Worm (Caenorhabditis elegans) whole organism, young adult: ENCODE results near the gene F46G11.2.

ENCODE experiments used
- F10E7.11 ChIP-seq: sonication (generic microtip); optimal IDR thresholded peaks from 2 replicates; lab custom pipeline; 2017; ENCODE audit warnings: mild to moderate bottlenecking, missing genetic modification characterization, moderate library complexity, missing compliant biosample characterization
- F22D6.2 ChIP-seq: sonication (generic microtip); optimal IDR thresholded peaks from 2 replicates; lab custom pipeline; 2016; ENCODE audit warnings: mild to moderate bottlenecking, missing genetic modification characterization, missing compliant biosample characterization
- F23B12.7 ChIP-seq: sonication (generic microtip); optimal IDR thresholded peaks from 2 replicates; lab custom pipeline; 2017; ENCODE audit warnings: missing genetic modification characterization, mild to moderate bottlenecking, missing compliant biosample characterization, antibody characterized with exemption, moderate library complexity; ENCODE audit not compliant: insufficient read depth
- F39B2.1 ChIP-seq: fragments of 200-800 bp; sonication (Bioruptor generic); IDR thresholded peaks from 2 replicates; pipeline ENCODE4 v1.3.6; 2022; ENCODE audit warnings: missing genetic modification reagents, missing genetic modification characterization, missing compliant biosample characterization
- F57A8.1 ChIP-seq: fragments of 200-800 bp; sonication (Bioruptor generic); optimal IDR thresholded peaks from 2 replicates; lab custom pipeline; 2018; ENCODE audit warnings: mild to moderate bottlenecking, missing genetic modification characterization, moderate library complexity, missing compliant biosample characterization
- F57C9.4 ChIP-seq: sonication (generic microtip); optimal IDR thresholded peaks from 2 replicates; lab custom pipeline; 2017; ENCODE audit warnings: mild to moderate bottlenecking, missing genetic modification characterization, missing compliant biosample characterization
- K12H6.12 ChIP-seq: fragments of 200-800 bp; sonication (Bioruptor generic); optimal IDR thresholded peaks from 2 replicates; lab custom pipeline; 2018; ENCODE audit warnings: mild to moderate bottlenecking, missing genetic modification characterization, missing compliant biosample characterization
- T07F8.4 ChIP-seq: sonication (generic microtip); optimal IDR thresholded peaks from 2 replicates; lab custom pipeline; 2016; ENCODE audit warnings: mild to moderate bottlenecking, missing genetic modification characterization, moderate library complexity, missing compliant biosample characterization
- Y53G8AR.9 ChIP-seq: fragments of 200-800 bp; sonication (Bioruptor generic); conservative IDR thresholded peaks from 2 replicates; pipeline ENCODE4 v1.3.6; 2022; ENCODE audit warnings: missing genetic modification reagents, missing genetic modification characterization, missing compliant biosample characterization
- Y67H2A.10 ChIP-seq: fragments of 200-800 bp; sonication (Bioruptor generic); conservative IDR thresholded peaks from 2 replicates; pipeline ENCODE4 v1.3.6; 2022; ENCODE audit warnings: missing genetic modification reagents, missing genetic modification characterization, missing compliant biosample characterization
- Y79H2A.3 ChIP-seq: fragments of 200-800 bp; sonication (Bioruptor generic); conservative IDR thresholded peaks from 2 replicates; pipeline ENCODE4 v1.3.6; 2022; ENCODE audit warnings: missing genetic modification reagents, missing genetic modification characterization, missing compliant biosample characterization
- Y95B8A.8 ChIP-seq: fragments of 200-800 bp; sonication (Bioruptor generic); IDR thresholded peaks from 2 replicates; pipeline ENCODE4 v1.3.6; 2022; ENCODE audit warnings: missing genetic modification reagents, missing genetic modification characterization, missing compliant biosample characterization
- ZK185.1 ChIP-seq: sonication (generic microtip); optimal IDR thresholded peaks from 2 replicates; lab custom pipeline; 2016; ENCODE audit warnings: mild to moderate bottlenecking, missing genetic modification characterization, missing compliant biosample characterization; ENCODE audit not compliant: poor library complexity, severe bottlenecking
- attf-3 ChIP-seq: fragments of 200-800 bp; sonication (Bioruptor generic); conservative IDR thresholded peaks from 2 replicates; pipeline ENCODE4 v1.3.6; 2022; ENCODE audit warnings: missing genetic modification reagents, missing genetic modification characterization, missing compliant biosample characterization
- attf-5 ChIP-seq: fragments of 200-800 bp; sonication (Bioruptor generic); optimal IDR thresholded peaks from 2 replicates; lab custom pipeline; 2018; ENCODE audit warnings: mild to moderate bottlenecking, missing genetic modification characterization, missing compliant biosample characterization
- chd-7 ChIP-seq: sonication (generic microtip); optimal IDR thresholded peaks from 2 replicates; lab custom pipeline; 2016; ENCODE audit warnings: mild to moderate bottlenecking, missing genetic modification characterization, moderate library complexity, missing compliant biosample characterization
- dpl-1 ChIP-seq: fragments of 150-350 bp; optimal IDR thresholded peaks from 2 replicates; lab custom pipeline; 2014; ENCODE audit warnings: missing biosample characterization, missing genetic modification reagents, missing genetic modification characterization
- efl-1 ChIP-seq: fragments of 150-350 bp; optimal IDR thresholded peaks from 2 replicates; lab custom pipeline; 2014; ENCODE audit warnings: missing biosample characterization, missing genetic modification reagents, missing genetic modification characterization
- egrh-3 ChIP-seq: fragments of 200-800 bp; sonication (Bioruptor generic); IDR thresholded peaks from 2 replicates; pipeline ENCODE4 v1.3.6; 2022; ENCODE audit warnings: missing genetic modification reagents, missing genetic modification characterization, missing compliant biosample characterization
- hlh-26 ChIP-seq: fragments of 200-800 bp; sonication (Bioruptor generic); conservative IDR thresholded peaks from 2 replicates; pipeline ENCODE4 v1.3.6; 2022; ENCODE audit warnings: missing genetic modification reagents, missing genetic modification characterization, missing compliant biosample characterization
- hmg-20 ChIP-seq: fragments of 200-800 bp; sonication (Bioruptor generic); IDR thresholded peaks from 2 replicates; pipeline ENCODE4 v1.3.6; 2022; ENCODE audit warnings: missing genetic modification reagents, missing genetic modification characterization, missing compliant biosample characterization
- let-526 ChIP-seq: fragments of 200-800 bp; sonication (Bioruptor generic); IDR thresholded peaks from 2 replicates; pipeline ENCODE4 v1.3.6; 2022; ENCODE audit warnings: missing genetic modification reagents, missing genetic modification characterization, missing compliant biosample characterization
- lin-26 ChIP-seq: fragments of 200-800 bp; sonication (Bioruptor generic); IDR thresholded peaks from 2 replicates; pipeline ENCODE4 v1.3.6; 2022; ENCODE audit warnings: missing genetic modification reagents, missing genetic modification characterization, missing compliant biosample characterization
- madf-6 ChIP-seq: fragments of 200-800 bp; sonication (Bioruptor generic); IDR thresholded peaks from 2 replicates; pipeline ENCODE4 v1.3.6; 2022; ENCODE audit warnings: missing genetic modification reagents, missing genetic modification characterization, missing compliant biosample characterization
- madf-8 ChIP-seq: fragments of 200-800 bp; sonication (Bioruptor generic); conservative IDR thresholded peaks from 2 replicates; pipeline ENCODE4 v1.3.6; 2022; ENCODE audit warnings: missing genetic modification reagents, missing genetic modification characterization, missing compliant biosample characterization
- nfya-1 ChIP-seq: sonication (generic microtip); optimal IDR thresholded peaks from 2 replicates; lab custom pipeline; 2017; ENCODE audit warnings: antibody characterized with exemption, missing compliant biosample characterization, missing genetic modification characterization, borderline replicate concordance; ENCODE audit not compliant: insufficient read depth
- rec-8 ChIP-seq, 2 experiments: sonication (generic microtip); optimal IDR thresholded peaks; 2 replicates each; lab custom pipeline; 2016; ENCODE audit warnings: mild to moderate bottlenecking in 2 of 2, missing genetic modification characterization in 2 of 2, missing genetic modification reagents in 2 of 2, missing genotype in 2 of 2, missing biosample characterization in 1 of 2, missing compliant biosample characterization in 1 of 2, moderate library complexity in 1 of 2
- rpc-1 ChIP-seq, 2 experiments: fragments of 150-350 bp in 1 of 2; sonication (generic microtip) in 1 of 2; optimal IDR thresholded peaks; 2 replicates each; lab custom pipeline; 2014 to 2018; ENCODE audit warnings: missing biosample characterization in 1 of 2, missing genetic modification characterization in 1 of 2, missing genetic modification reagents in 1 of 2, missing genotype in 1 of 2
- sea-2 ChIP-seq: fragments of 200-800 bp; sonication (Bioruptor generic); IDR thresholded peaks from 2 replicates; pipeline ENCODE4 v1.3.6; 2022; ENCODE audit warnings: missing genetic modification characterization, missing compliant biosample characterization
- snpc-1.1 ChIP-seq: sonication (generic microtip); optimal IDR thresholded peaks from 2 replicates; lab custom pipeline; 2017; ENCODE audit warnings: missing genetic modification characterization, mild to moderate bottlenecking, missing compliant biosample characterization, antibody characterized with exemption, moderate library complexity, missing genotype, missing genetic modification reagents; ENCODE audit not compliant: insufficient read depth
- sptf-2 ChIP-seq: fragments of 200-800 bp; sonication (Bioruptor generic); optimal IDR thresholded peaks from 2 replicates; lab custom pipeline; 2018; ENCODE audit warnings: mild to moderate bottlenecking, missing genetic modification characterization, missing compliant biosample characterization
- tbp1 ChIP-seq: fragments of 200-800 bp; sonication (Bioruptor generic); optimal IDR thresholded peaks from 2 replicates; lab custom pipeline; 2018; ENCODE audit warnings: mild to moderate bottlenecking, missing genetic modification characterization, missing compliant biosample characterization
- tbx-9 ChIP-seq: sonication (generic microtip); optimal IDR thresholded peaks from 2 replicates; lab custom pipeline; 2016; ENCODE audit warnings: borderline replicate concordance, missing genetic modification characterization, inconsistent platforms, missing compliant biosample characterization
- unc-130 ChIP-seq: sonication (generic microtip); optimal IDR thresholded peaks from 2 replicates; lab custom pipeline; 2016; ENCODE audit warnings: missing genetic modification reagents, missing genetic modification characterization, missing compliant biosample characterization
- zim-3 ChIP-seq: sonication (generic microtip); optimal IDR thresholded peaks from 2 replicates; lab custom pipeline; 2017; ENCODE audit warnings: mild to moderate bottlenecking, missing genetic modification characterization, moderate library complexity, missing compliant biosample characterization
- ztf-18 ChIP-seq: sonication (generic microtip); optimal IDR thresholded peaks from 2 replicates; lab custom pipeline; 2016; ENCODE audit warnings: missing genotype, mild to moderate bottlenecking, missing genetic modification characterization, missing compliant biosample characterization
- ztf-26 ChIP-seq: sonication (generic microtip); optimal IDR thresholded peaks from 2 replicates; lab custom pipeline; 2017; ENCODE audit warnings: missing genetic modification characterization, missing compliant biosample characterization
- ztf-28 ChIP-seq: fragments of 200-800 bp; sonication (Bioruptor generic); IDR thresholded peaks from 2 replicates; pipeline ENCODE4 v1.3.6; 2022; ENCODE audit warnings: missing genetic modification reagents, missing genetic modification characterization, missing compliant biosample characterization

F46G11.2 gene

ce11 chrX:5787861-5788260, at the start of gene F46G11.2:
Gene F46G11.2 (plus strand): TSS chrX:5788161.
- no peak for TF ChIP-seq hlh-26
- no peak for TF ChIP-seq attf-5 (GFP tag; lab: Kevin White, UChicago)
- no peak for TF ChIP-seq dpl-1 (GFP tag; lab: Kevin White, UChicago)
- no peak for TF ChIP-seq sea-2 (GFP tag; lab: Robert Waterston, UW)
- TF ChIP-seq zim-3 (tag; lab: Kevin White, UChicago) = no peak
- TF ChIP-seq K12H6.12 (tag; lab: Kevin White, UChicago) = no peak
- TF ChIP-seq let-526 (GFP tag; lab: Robert Waterston, UW) = no peak
- no peak for TF ChIP-seq unc-130 (GFP tag; lab: Kevin White, UChicago)
- no peak for TF ChIP-seq Y79H2A.3
- TF ChIP-seq F22D6.2 (tag; lab: Kevin White, UChicago) = no peak
- no peak for TF ChIP-seq attf-3 (GFP tag; lab: Robert Waterston, UW)
- TF ChIP-seq F57A8.1 = no peak
- TF ChIP-seq F10E7.11 (tag; lab: Kevin White, UChicago) = no peak
- TF ChIP-seq F57C9.4 = no peak
- no peak for TF ChIP-seq nfya-1 (tag; lab: Kevin White, UChicago)
- no peak for TF ChIP-seq F39B2.1 (GFP tag; lab: Robert Waterston, UW)
- TF ChIP-seq lin-26 (GFP tag; lab: Robert Waterston, UW) = no peak
- no peak for TF ChIP-seq ztf-18

DNA sequence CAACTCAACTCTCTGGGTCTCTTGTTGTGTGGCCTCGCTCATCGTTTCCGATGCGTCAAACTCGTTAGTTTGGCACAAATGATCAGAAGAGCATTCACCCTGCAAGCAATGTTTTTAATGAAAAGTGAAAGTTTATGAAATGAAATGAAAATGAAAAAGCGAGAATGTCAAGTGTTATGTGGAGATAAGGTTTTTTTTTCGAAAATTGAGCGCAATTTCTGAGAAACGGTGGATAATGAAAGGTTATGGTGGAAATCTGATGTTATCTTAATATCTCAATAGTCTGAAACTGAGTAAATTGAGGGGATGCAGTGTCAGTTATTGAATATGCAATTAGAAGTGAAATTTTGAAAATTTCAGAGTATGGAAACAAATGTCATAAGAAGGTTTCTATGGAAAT, 44.8 kb upstream of the F46G11.2 start, which contains the start of gene gnrr-4:
Gene gnrr-4, minus strand, starts transcription at position 101 of the 400 bp plus-strand sequence.
- TF ChIP-seq ztf-26 (tag; lab: Kevin White, UChicago) (no peak), rpc-1 (optimal IDR thresholded peaks at IDR 0.05; lab: Kevin White, UChicago) (no peak), rpc-1 (tag; optimal IDR thresholded peaks at IDR 0.05; lab: Kevin White, UChicago) (no peak), Y53G8AR.9 (GFP tag; lab: Robert Waterston, UW) (no peak), F23B12.7 (tag; lab: Kevin White, UChicago) (no peak), Y67H2A.10 (GFP tag; lab: Robert Waterston, UW) (no peak), efl-1 (GFP tag; lab: Kevin White, UChicago) (no peak), rec-8 (tag; optimal IDR thresholded peaks at IDR 0.05; lab: Kevin White, UChicago) (no peak), let-526 (GFP tag; lab: Robert Waterston, UW) (no peak), ZK185.1 (no peak), dpl-1 (GFP tag; lab: Kevin White, UChicago) (no peak), ztf-28 (GFP tag; lab: Robert Waterston, UW) (no peak), Y95B8A.8 (GFP tag; lab: Robert Waterston, UW) (no peak), hlh-26 (no peak), hmg-20 (GFP tag; lab: Robert Waterston, UW) (no peak), tbp1 (GFP tag; lab: Kevin White, UChicago) (no peak), tbx-9 (tag; lab: Kevin White, UChicago) (no peak)

DNA sequence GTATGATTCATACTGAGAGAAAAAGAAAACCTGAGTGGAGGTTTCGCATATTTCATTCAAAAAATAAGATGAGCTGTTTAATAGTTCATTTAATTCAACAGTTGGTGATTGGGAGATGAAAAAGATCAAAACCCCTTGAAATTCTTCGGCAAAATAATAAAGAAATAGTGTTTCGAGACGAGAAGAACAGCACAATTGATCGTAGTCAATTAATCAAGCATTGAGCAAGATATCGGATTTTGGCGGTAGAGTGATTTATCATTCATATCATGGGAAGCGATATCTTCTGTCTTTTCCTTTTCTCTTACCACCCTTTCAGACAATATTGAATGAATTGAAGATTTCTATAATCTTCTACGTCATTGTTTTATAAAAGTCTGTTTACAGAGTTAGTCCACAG, 41.3 kb upstream of the F46G11.2 start:
- TF ChIP-seq chd-7 (tag; lab: Kevin White, UChicago) (no peak), egrh-3 (GFP tag; lab: Robert Waterston, UW) (no peak), snpc-1.1 (tag; lab: Kevin White, UChicago) (no peak), T07F8.4 (no peak), sptf-2 (GFP tag; lab: Kevin White, UChicago) (no peak), dpl-1 (GFP tag; lab: Kevin White, UChicago) (no peak), madf-6 (no peak), madf-8 (GFP tag; lab: Robert Waterston, UW) (no peak)
